Worm (Caenorhabditis elegans): ENCODE data around the gene R05G9R.1.

R05G9R.1 gene

DNA sequence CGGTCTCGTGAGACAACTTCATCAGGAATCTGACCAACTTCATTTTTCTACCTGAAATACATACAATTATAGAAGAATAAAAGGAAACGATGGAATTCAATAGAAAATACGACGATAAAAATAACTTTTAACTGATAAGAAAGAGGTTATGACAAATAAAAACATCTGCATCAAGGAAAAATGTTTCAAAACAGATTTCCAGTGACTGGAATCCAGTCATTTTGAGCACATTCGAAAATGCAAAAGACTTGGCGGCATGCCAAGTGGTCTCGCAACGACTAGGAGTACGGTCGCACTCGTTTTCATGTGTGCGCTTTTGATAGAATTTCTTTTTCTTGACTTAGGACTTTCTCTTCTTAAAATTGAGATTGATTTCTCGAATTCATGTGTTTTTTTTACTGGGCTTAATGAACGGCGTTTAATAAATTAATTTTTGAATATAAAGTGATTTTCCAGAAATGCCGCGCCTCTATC, 24.1 kb downstream of the R05G9R.1 start, which contains the start of the genes snr-3 and rsp-5:
snr-3 (minus strand) TSS at position 51 of the 474 bp plus-strand sequence.
rsp-5 (plus strand) TSS at position 455 of the 474 bp plus-strand sequence.
- TF ChIP-seq F26F4.8 (GFP tag; conservative IDR thresholded peaks at IDR 0.05) (no peak), nhr-77 (tag; optimal IDR thresholded peaks at IDR 0.05) (peak; percentile 77), mes-2 (tag; optimal IDR thresholded peaks at IDR 0.05; ENCODE audit: poor library complexity, severe bottlenecking) (peak; percentile 82), rbr-2 (tag; optimal IDR thresholded peaks at IDR 0.05) (peak; percentile 36), lin-13 (GFP tag; optimal IDR thresholded peaks at IDR 0.05) (peak; percentile 53), skn-1 (tag; optimal IDR thresholded peaks at IDR 0.05) (no peak), unc-39 (tag; optimal IDR thresholded peaks at IDR 0.05) (no peak), dve-1 (tag; optimal IDR thresholded peaks at IDR 0.05; ENCODE audit: insufficient read depth) (peak; percentile 73), lin-1 (GFP tag; IDR thresholded peaks at IDR 0.05) (no peak), php-3 (GFP tag; IDR thresholded peaks at IDR 0.05) (no peak), aha-1 (tag) (peak; percentile 95), attf-4 (tag; optimal IDR thresholded peaks at IDR 0.05) (no peak), mep-1 (tag; optimal IDR thresholded peaks at IDR 0.05) (peak; percentile 76), ceh-28 (tag; optimal IDR thresholded peaks at IDR 0.05) (no peak), daf-8 (GFP tag; IDR thresholded peaks at IDR 0.05) (no peak), lsy-2 (tag; optimal IDR thresholded peaks at IDR 0.05) (peak; percentile 92 to 99), snpc-1.2 (GFP tag; IDR thresholded peaks at IDR 0.05) (no peak; the same call in 1 of the 2 replicates), nhr-76 (tag; optimal IDR thresholded peaks at IDR 0.05) (no peak), ZK337.2 (GFP tag; IDR thresholded peaks at IDR 0.05) (no peak), ceh-32 (tag; optimal IDR thresholded peaks at IDR 0.05; ENCODE audit: poor library complexity) (no peak), arid-1 (GFP tag; conservative IDR thresholded peaks at IDR 0.05) (0 out of 2 replicates have a peak, but pooled peaks have one; percentile 50), mxl-2 (GFP tag; conservative IDR thresholded peaks at IDR 0.05) (no peak), hlh-11 (tag; optimal IDR thresholded peaks at IDR 0.05) (peak; percentile 54), lin-38 (GFP tag; IDR thresholded peaks at IDR 0.05) (peak; percentile 72), mxl-3 (GFP tag; optimal IDR thresholded peaks at IDR 0.05) (no peak), ZK546.5 (tag; optimal IDR thresholded peaks at IDR 0.05) (no peak), daf-16 (GFP tag; optimal IDR thresholded peaks at IDR 0.05) (no peak), daf-16 (tag; optimal IDR thresholded peaks at IDR 0.05) (peak; percentile 40), hmg-1.1 (GFP tag; IDR thresholded peaks at IDR 0.05) (peak; percentile 47; the same call in 1 of the 2 replicates), unc-62 (GFP tag; optimal IDR thresholded peaks at IDR 0.05 in 1 of 2) (no peak), unc-62 (tag; optimal IDR thresholded peaks at IDR 0.05) (no peak), D1046.2 (GFP tag; IDR thresholded peaks at IDR 0.05) (peak; percentile 98), gei-8 (GFP tag; optimal IDR thresholded peaks at IDR 0.05) (no peak), dmd-8 (GFP tag; IDR thresholded peaks at IDR 0.05) (no peak), ztf-11 (tag; optimal IDR thresholded peaks at IDR 0.05) (no peak), zfp-2 (tag; optimal IDR thresholded peaks at IDR 0.05) (peak; percentile 29), nhr-11 (tag; optimal IDR thresholded peaks at IDR 0.05) (peak; percentile 30), ama-1 (optimal IDR thresholded peaks at IDR 0.05) (peak; percentile 4), sdz-12 (GFP tag; optimal IDR thresholded peaks at IDR 0.05) (no peak), tag-97 (GFP tag; IDR thresholded peaks at IDR 0.05) (no peak), pha-4 (GFP tag; IDR thresholded peaks at IDR 0.05) (no peak), pha-4 (tag; optimal IDR thresholded peaks at IDR 0.05) (peak; percentile 91), hlh-30 (tag; optimal IDR thresholded peaks at IDR 0.05; ENCODE audit: insufficient read depth) (peak; percentile 76), T26A8.4 (GFP tag; IDR thresholded peaks at IDR 0.05) (no peak), lin-29 (GFP tag; IDR thresholded peaks at IDR 0.05) (no peak), nhr-28 (tag; optimal IDR thresholded peaks at IDR 0.05) (peak; percentile 58), zag-1 (tag; optimal IDR thresholded peaks at IDR 0.05) (no peak), dmd-9 (GFP tag; IDR thresholded peaks at IDR 0.05) (no peak), mdt-29 (GFP tag; IDR thresholded peaks at IDR 0.05) (no peak), Y5F2A.4 (GFP tag; optimal IDR thresholded peaks at IDR 0.05) (no peak), daf-19 (GFP tag; conservative IDR thresholded peaks at IDR 0.05) (no peak), hif-1 (tag; optimal IDR thresholded peaks at IDR 0.05) (peak in 1 of 2 experiments; percentile 50), lim-7 (GFP tag; IDR thresholded peaks at IDR 0.05) (no peak)
